Fruit fly (Drosophila melanogaster) S2 (cell line): ENCODE results near the gene Nulp1.

Experiments used
- CG8478 ChIP-seq: fragments of >200 bp; optimal IDR thresholded peaks from 2 replicates; lab custom pipeline; 2018
- CTCF ChIP-seq, 2 experiments: fragments of >200 bp; optimal IDR thresholded peaks; 2 replicates each; lab custom pipeline; 2018

- TF ChIP-seq CG8478 (lab: Kevin White, UChicago), result no peak
- no peak for TF ChIP-seq CTCF (optimal IDR thresholded peaks at IDR 0.05; lab: Kevin White, UChicago)
These were observed 42.1 kb upstream of the Nulp1 start for dm6 chr3L:8068061-8068460.
